Fruit fly (Drosophila melanogaster) whole organism, embryonic: ENCODE results near the gene EMC6.

Experiments used
- Atf-2 ChIP-seq: fragments of 200-800 bp; sonication (Bioruptor generic); optimal IDR thresholded peaks from 2 replicates; lab custom pipeline; 2016; ENCODE audit warnings: missing biosample characterization, missing genetic modification characterization
- CG10267 ChIP-seq: fragments of 200-800 bp; sonication (Bioruptor generic); optimal IDR thresholded peaks from 2 replicates; lab custom pipeline; 2018; ENCODE audit warnings: missing biosample characterization, mild to moderate bottlenecking, missing genetic modification characterization, moderate library complexity
- CG11247 ChIP-seq: fragments of 200-800 bp; sonication (Bioruptor generic); IDR thresholded peaks from 2 replicates; pipeline ENCODE4 v1.3.6; 2022; ENCODE audit warnings: missing biosample characterization, missing genetic modification characterization
- CG11560 ChIP-seq: fragments of 200-800 bp; sonication (Bioruptor generic); IDR thresholded peaks from 3 replicates; pipeline ENCODE4 v1.3.6; 2022; ENCODE audit warnings: missing biosample characterization, missing genetic modification characterization
- CG11695 ChIP-seq: fragments of 200-800 bp; sonication (Bioruptor generic); IDR thresholded peaks from 3 replicates; pipeline ENCODE4 v1.3.6; 2022; ENCODE audit warnings: missing biosample characterization, missing genetic modification characterization
- CG12659 ChIP-seq: fragments of 200-800 bp; sonication (Bioruptor generic); optimal IDR thresholded peaks from 3 replicates; lab custom pipeline; 2017; ENCODE audit warnings: mild to moderate bottlenecking, missing biosample characterization, missing genetic modification reagents, missing genetic modification characterization
- CG12744 ChIP-seq: fragments of 200-800 bp; sonication (Bioruptor generic); optimal IDR thresholded peaks from 2 replicates; lab custom pipeline; 2016; ENCODE audit warnings: missing biosample characterization, missing genetic modification characterization
- CG14710 ChIP-seq: fragments of 200-800 bp; sonication (Bioruptor generic); optimal IDR thresholded peaks from 3 replicates; lab custom pipeline; 2019; ENCODE audit warnings: missing biosample characterization, mild to moderate bottlenecking, missing genetic modification characterization, moderate library complexity
- CG16813 ChIP-seq: fragments of 200-800 bp; sonication (Bioruptor generic); IDR thresholded peaks from 3 replicates; pipeline ENCODE4 v1.3.6; 2022; ENCODE audit warnings: missing biosample characterization, missing genetic modification characterization; ENCODE audit not compliant: partially characterized antibody
- CG17568 ChIP-seq: fragments of 200-800 bp; sonication (Bioruptor generic); optimal IDR thresholded peaks from 2 replicates; lab custom pipeline; 2018; ENCODE audit warnings: missing biosample characterization, mild to moderate bottlenecking, missing genetic modification characterization, moderate library complexity
- CG34376 ChIP-seq: fragments of 200-800 bp; sonication (Bioruptor generic); optimal IDR thresholded peaks from 2 replicates; lab custom pipeline; 2018; ENCODE audit warnings: missing biosample characterization, mild to moderate bottlenecking, missing genetic modification characterization
- CG7357 ChIP-seq: fragments of 200-800 bp; sonication (Bioruptor generic); IDR thresholded peaks from 3 replicates; pipeline ENCODE4 v1.3.6; 2022; ENCODE audit warnings: missing biosample characterization, missing genetic modification characterization
- CG8924 ChIP-seq: fragments of 200-800 bp; optimal IDR thresholded peaks from 3 replicates; lab custom pipeline; 2019; ENCODE audit warnings: missing biosample characterization, mild to moderate bottlenecking, missing genetic modification characterization, moderate library complexity
- CG9609 ChIP-seq: fragments of 200-800 bp; sonication (Bioruptor generic); optimal IDR thresholded peaks from 3 replicates; lab custom pipeline; 2016; ENCODE audit warnings: missing biosample characterization, missing genetic modification characterization
- CG9876 ChIP-seq: fragments of 200-800 bp; sonication (Bioruptor generic); optimal IDR thresholded peaks from 2 replicates; lab custom pipeline; 2016; ENCODE audit warnings: missing biosample characterization, missing genetic modification characterization
- Dref ChIP-seq: fragments of 200-800 bp; sonication (Bioruptor generic); IDR thresholded peaks from 2 replicates; pipeline ENCODE4 v1.3.6; 2022; ENCODE audit warnings: missing biosample characterization, missing genetic modification characterization
- H15 ChIP-seq: fragments of 200-800 bp; sonication (Bioruptor generic); IDR thresholded peaks from 3 replicates; pipeline ENCODE4 v1.3.6; 2022; ENCODE audit warnings: missing biosample characterization, missing genetic modification characterization
- HLH3B ChIP-seq: fragments of 200-800 bp; sonication (Bioruptor generic); IDR thresholded peaks from 2 replicates; pipeline ENCODE4 v1.3.6; 2022; ENCODE audit warnings: missing biosample characterization, missing genetic modification characterization
- Hr3 ChIP-seq: fragments of 200-800 bp; sonication (Bioruptor generic); optimal IDR thresholded peaks from 3 replicates; lab custom pipeline; 2016; ENCODE audit warnings: missing biosample characterization, missing genetic modification characterization
- Hr51 ChIP-seq, 2 experiments: fragments of 200-800 bp; sonication (Bioruptor generic); optimal IDR thresholded peaks; 2 replicates in 1 of 2; 3 replicates in 1 of 2; lab custom pipeline; 2016 to 2018; ENCODE audit warnings: missing biosample characterization in 2 of 2, missing genetic modification characterization in 2 of 2, mild to moderate bottlenecking in 1 of 2, moderate library complexity in 1 of 2
- Hsf ChIP-seq: fragments of 200-800 bp; sonication (Bioruptor generic); optimal IDR thresholded peaks from 3 replicates; lab custom pipeline; 2016; ENCODE audit warnings: missing biosample characterization, missing genetic modification characterization
- MESR4 ChIP-seq: fragments of 200-800 bp; sonication (Bioruptor generic); optimal IDR thresholded peaks from 2 replicates; lab custom pipeline; 2018; ENCODE audit warnings: missing biosample characterization, mild to moderate bottlenecking, missing genetic modification characterization, moderate library complexity
- Mad ChIP-seq: fragments of 200-800 bp; sonication (Bioruptor generic); optimal IDR thresholded peaks from 2 replicates; lab custom pipeline; 2016; ENCODE audit warnings: missing biosample characterization, missing genetic modification characterization
- Mes4 ChIP-seq: fragments of 200-800 bp; sonication (Bioruptor generic); optimal IDR thresholded peaks from 2 replicates; lab custom pipeline; 2016; ENCODE audit warnings: missing biosample characterization, missing genetic modification characterization
- NC2β ChIP-seq: fragments of 200-800 bp; sonication (Bioruptor generic); optimal IDR thresholded peaks from 2 replicates; lab custom pipeline; 2016; ENCODE audit warnings: missing biosample characterization, missing genetic modification characterization
- Nf-YA ChIP-seq: fragments of 200-800 bp; sonication (Bioruptor generic); IDR thresholded peaks from 2 replicates; pipeline ENCODE4 v1.3.6; 2022; ENCODE audit warnings: missing biosample characterization, missing genetic modification characterization
- Optix ChIP-seq: fragments of 200-800 bp; sonication (Bioruptor generic); IDR thresholded peaks from 3 replicates; pipeline ENCODE4 v1.3.6; 2022; ENCODE audit warnings: missing biosample characterization, missing genetic modification characterization
- Pdp1 ChIP-seq, 2 experiments: fragments of 200-800 bp; sonication (Bioruptor generic); optimal IDR thresholded peaks; 3 replicates each; lab custom pipeline; 2016; ENCODE audit warnings: missing biosample characterization in 2 of 2, missing genetic modification characterization in 2 of 2, mild to moderate bottlenecking in 1 of 2, moderate library complexity in 1 of 2
- Rfx ChIP-seq: fragments of 200-800 bp; sonication (Bioruptor generic); IDR thresholded peaks from 2 replicates; pipeline ENCODE4 v1.3.6; 2022; ENCODE audit warnings: missing biosample characterization, missing genetic modification characterization
- Usf ChIP-seq: fragments of 200-800 bp; sonication (Bioruptor generic); optimal IDR thresholded peaks from 2 replicates; lab custom pipeline; 2017; ENCODE audit warnings: missing genotype, missing biosample characterization, missing genetic modification characterization
- Xrp1 ChIP-seq: fragments of 200-800 bp; sonication (Bioruptor generic); IDR thresholded peaks from 2 replicates; pipeline ENCODE4 v1.3.6; 2022; ENCODE audit warnings: missing biosample characterization, missing genetic modification characterization
- al ChIP-seq: fragments of 200-800 bp; sonication (Bioruptor generic); IDR thresholded peaks from 2 replicates; pipeline ENCODE4 v1.3.6; 2022; ENCODE audit warnings: missing biosample characterization, missing genetic modification characterization
- ap ChIP-seq: fragments of 200-800 bp; sonication (Bioruptor generic); IDR thresholded peaks from 2 replicates; pipeline ENCODE4 v1.3.6; 2022; ENCODE audit warnings: missing biosample characterization, missing genetic modification characterization
- ato ChIP-seq: fragments of 200-800 bp; sonication (Bioruptor generic); IDR thresholded peaks from 2 replicates; pipeline ENCODE4 v1.3.6; 2022; ENCODE audit warnings: missing biosample characterization, missing genetic modification characterization; ENCODE audit not compliant: partially characterized antibody
- dysf ChIP-seq: fragments of 200-800 bp; sonication (Bioruptor generic); IDR thresholded peaks from 3 replicates; pipeline ENCODE4 v1.3.6; 2022; ENCODE audit warnings: missing biosample characterization, missing genetic modification characterization
- esg ChIP-seq: fragments of 200-800 bp; sonication (Bioruptor generic); conservative IDR thresholded peaks from 2 replicates; pipeline ENCODE4 v1.3.6; 2022; ENCODE audit warnings: missing biosample characterization, missing genetic modification characterization
- ewg ChIP-seq: fragments of 200-800 bp; sonication (Bioruptor generic); optimal IDR thresholded peaks from 3 replicates; lab custom pipeline; 2017; ENCODE audit warnings: mild to moderate bottlenecking, missing biosample characterization, missing genetic modification reagents, missing genetic modification characterization
- fd102C ChIP-seq: fragments of 200-800 bp; sonication (Bioruptor generic); optimal IDR thresholded peaks from 2 replicates; lab custom pipeline; 2018; ENCODE audit warnings: missing biosample characterization, mild to moderate bottlenecking, missing genetic modification characterization, moderate library complexity
- gcm2 ChIP-seq: fragments of 200-800 bp; sonication (Bioruptor generic); optimal IDR thresholded peaks from 2 replicates; lab custom pipeline; 2016; ENCODE audit warnings: missing biosample characterization, missing genetic modification characterization
- gro ChIP-seq: fragments of 200-800 bp; sonication (Bioruptor generic); optimal IDR thresholded peaks from 2 replicates; lab custom pipeline; 2016; ENCODE audit warnings: missing biosample characterization, missing genetic modification characterization
- gsb-n ChIP-seq: fragments of 200-800 bp; sonication (Bioruptor generic); optimal IDR thresholded peaks from 3 replicates; lab custom pipeline; 2018; ENCODE audit warnings: missing biosample characterization, mild to moderate bottlenecking, missing genetic modification characterization
- insv ChIP-seq, 2 experiments: fragments of 200-800 bp; sonication (Bioruptor generic); optimal IDR thresholded peaks; 3 replicates each; lab custom pipeline; 2016 to 2018; ENCODE audit warnings: missing biosample characterization in 2 of 2, missing genetic modification characterization in 2 of 2
- org-1 ChIP-seq: fragments of 200-800 bp; sonication (Bioruptor generic); optimal IDR thresholded peaks from 2 replicates; lab custom pipeline; 2017; ENCODE audit warnings: missing biosample characterization, missing genetic modification characterization
- run ChIP-seq: fragments of 200-800 bp; sonication (Bioruptor generic); optimal IDR thresholded peaks from 3 replicates; lab custom pipeline; 2018; ENCODE audit warnings: missing biosample characterization, mild to moderate bottlenecking, missing genetic modification characterization
- salm ChIP-seq: fragments of 200-800 bp; sonication (Bioruptor generic); optimal IDR thresholded peaks from 2 replicates; lab custom pipeline; 2018; ENCODE audit warnings: missing biosample characterization, mild to moderate bottlenecking, missing genetic modification characterization
- schlank ChIP-seq: fragments of 200-800 bp; sonication (Bioruptor generic); optimal IDR thresholded peaks from 2 replicates; lab custom pipeline; 2018; ENCODE audit warnings: missing biosample characterization, mild to moderate bottlenecking, missing genetic modification characterization
- slou ChIP-seq: fragments of 200-800 bp; sonication (Bioruptor generic); optimal IDR thresholded peaks from 3 replicates; lab custom pipeline; 2016; ENCODE audit warnings: missing biosample characterization, missing genetic modification characterization
- tin ChIP-seq: fragments of 200-800 bp; sonication (Bioruptor generic); optimal IDR thresholded peaks from 3 replicates; lab custom pipeline; 2016; ENCODE audit warnings: missing biosample characterization, missing genetic modification characterization
- trem ChIP-seq: fragments of 200-800 bp; optimal IDR thresholded peaks from 3 replicates; lab custom pipeline; 2019; ENCODE audit warnings: missing biosample characterization, mild to moderate bottlenecking, missing genetic modification characterization, moderate library complexity
- trh ChIP-seq: fragments of 200-800 bp; sonication (Bioruptor generic); optimal IDR thresholded peaks from 2 replicates; lab custom pipeline; 2016; ENCODE audit warnings: missing biosample characterization, missing genetic modification characterization
- unc-4 ChIP-seq: fragments of 200-800 bp; sonication (Bioruptor generic); IDR thresholded peaks from 2 replicates; pipeline ENCODE4 v1.3.6; 2022; ENCODE audit warnings: missing biosample characterization, missing genetic modification characterization; ENCODE audit not compliant: partially characterized antibody

EMC6 gene

dm6 chr3R:25069569-25069968, 44.8 kb upstream of the EMC6 start, which contains the start of the genes Stt3B and CG11839 (continued):
- TF ChIP-seq CG9609 (GFP tag; lab: Kevin White, UChicago) (peak; percentile 74), Atf-2 (GFP tag; lab: Kevin White, UChicago) (peak; percentile 70), Mad (GFP tag; lab: Kevin White, UChicago) (peak; percentile 72), MESR4 (peak; percentile 46), CG17568 (GFP tag; lab: Kevin White, UChicago) (no peak), trh (GFP tag; lab: Kevin White, UChicago) (peak; percentile 30), trem (tag; lab: Kevin White, UChicago) (peak; percentile 100), esg (GFP tag; lab: Robert Waterston, UW) (0 out of 2 replicates have a peak, but pooled peaks have one; percentile 23), Hr51 (GFP tag; optimal IDR thresholded peaks at IDR 0.05; lab: Kevin White, UChicago) (peak in 1 of 2 experiments; percentile 81), ap (GFP tag; lab: Robert Waterston, UW) (no peak), dysf (GFP tag; lab: Robert Waterston, UW) (peak; percentile 71; the same call in 2 of the 3 replicates), CG7357 (GFP tag; lab: Robert Waterston, UW) (no peak), unc-4 (GFP tag; lab: Robert Waterston, UW) (peak; percentile 97), org-1 (GFP tag; lab: Kevin White, UChicago) (no peak), Hr3 (GFP tag; lab: Kevin White, UChicago) (peak; percentile 78), insv (GFP tag; optimal IDR thresholded peaks at IDR 0.05; lab: Kevin White, UChicago) (peak in 1 of 2 experiments; percentile 37), CG11695 (GFP tag; lab: Robert Waterston, UW) (no peak), Optix (GFP tag; lab: Robert Waterston, UW) (peak; percentile 40; the same call in 1 of the 3 replicates), H15 (GFP tag; lab: Robert Waterston, UW) (no peak), CG16813 (GFP tag; lab: Robert Waterston, UW) (peak; percentile 95), gcm2 (peak; percentile 45), Pdp1 (GFP tag; optimal IDR thresholded peaks at IDR 0.05; lab: Kevin White, UChicago) (peak in 1 of 2 experiments; percentile 84), CG10267 (tag; lab: Kevin White, UChicago) (peak; percentile 77), Mes4 (GFP tag; lab: Kevin White, UChicago) (peak; percentile 53), al (GFP tag; lab: Robert Waterston, UW) (peak; percentile 73), salm (tag; lab: Kevin White, UChicago) (peak; percentile 3), ato (GFP tag; lab: Robert Waterston, UW) (peak; percentile 69), gro (GFP tag; lab: Kevin White, UChicago) (peak; percentile 79), CG11560 (tag; lab: Robert Waterston, UW) (no peak), CG8924 (tag; lab: Kevin White, UChicago) (peak; percentile 67), run (no peak), NC2β (GFP tag; lab: Kevin White, UChicago) (peak; percentile 71), HLH3B (GFP tag; lab: Robert Waterston, UW) (peak; percentile 56; the same call in 1 of the 2 replicates), slou (peak; percentile 48), CG14710 (tag; lab: Kevin White, UChicago) (peak; percentile 85), ewg (GFP tag; lab: Kevin White, UChicago) (no peak), CG11247 (GFP tag; lab: Robert Waterston, UW) (no peak; the same call in 1 of the 2 replicates), fd102C (GFP tag; lab: Kevin White, UChicago) (no peak), Rfx (peak; percentile 82; the same call in 1 of the 2 replicates), CG12744 (GFP tag; lab: Kevin White, UChicago) (peak; percentile 72), CG34376 (GFP tag; lab: Kevin White, UChicago) (peak; percentile 29), Usf (GFP tag; lab: Kevin White, UChicago) (no peak), Hsf (GFP tag; lab: Kevin White, UChicago) (peak; percentile 82), tin (GFP tag; lab: Kevin White, UChicago) (peak; percentile 78), CG9876 (GFP tag; lab: Kevin White, UChicago) (peak; percentile 71), Xrp1 (peak; percentile 62; the same call in 1 of the 2 replicates), CG12659 (GFP tag; lab: Kevin White, UChicago) (peak; percentile 85), Dref (GFP tag; lab: Robert Waterston, UW) (peak; percentile 89), schlank (tag; lab: Kevin White, UChicago) (peak; percentile 18), gsb-n (tag; lab: Kevin White, UChicago) (no peak), Nf-YA (GFP tag; lab: Robert Waterston, UW) (peak; percentile 66)
